Worm (Caenorhabditis elegans): ENCODE data around the gene rab-37.

Gene rab-37

DNA sequence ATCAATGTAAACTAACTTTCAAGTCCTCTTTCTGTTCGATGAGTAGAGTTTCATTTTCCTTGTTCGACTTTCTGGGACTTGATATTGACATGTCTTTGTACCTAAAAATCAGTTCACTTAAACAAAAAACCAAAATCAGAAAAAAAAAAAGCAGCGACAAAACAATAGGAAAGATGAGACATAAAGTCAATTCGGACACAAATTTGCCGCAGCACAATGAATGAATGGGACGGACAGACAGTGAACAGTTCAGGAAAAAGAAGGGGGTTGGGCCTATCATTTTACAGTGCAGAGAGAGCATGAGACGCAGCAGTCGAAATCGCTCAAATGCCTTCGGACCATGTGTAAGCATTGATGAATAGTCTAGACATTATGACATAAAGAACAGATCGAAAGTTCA lies 49.0 kb downstream of the rab-37 start, which contains the start of gene mrp-6:
Gene mrp-6 (minus strand): TSS at position 101 of the 400 bp plus-strand sequence.
- no peak for TF ChIP-seq ceh-22 (tag; optimal IDR thresholded peaks at IDR 0.05)
- TF ChIP-seq pat-9 (tag; optimal IDR thresholded peaks at IDR 0.05), result no peak
- no peak for TF ChIP-seq ceh-6 (GFP tag; optimal IDR thresholded peaks at IDR 0.05)
- TF ChIP-seq K09A11.1 (tag; optimal IDR thresholded peaks at IDR 0.05; ENCODE audit: insufficient read depth), result no peak
- TF ChIP-seq ets-4 (tag; optimal IDR thresholded peaks at IDR 0.05), result no peak
- TF ChIP-seq Y22D7AL.16 (tag; optimal IDR thresholded peaks at IDR 0.05), result no peak
- TF ChIP-seq mec-3 (tag; optimal IDR thresholded peaks at IDR 0.05; ENCODE audit: borderline replicate concordance), result no peak
- TF ChIP-seq sdc-2 (tag; optimal IDR thresholded peaks at IDR 0.05), result no peak

All from whole organism, late embryonic.